Worm (Caenorhabditis elegans): ENCODE data around the gene srj-24.

Gene srj-24

ce11 chrV:722889-723288 is 15.8 kb downstream of the srj-24 start:
- no peak for TF ChIP-seq jun-1 (tag; optimal IDR thresholded peaks at IDR 0.05)
- TF ChIP-seq lsy-12 (tag; optimal IDR thresholded peaks at IDR 0.05): no peak
- TF ChIP-seq daf-12 (tag; optimal IDR thresholded peaks at IDR 0.05): no peak
- TF ChIP-seq nhr-76 (tag; optimal IDR thresholded peaks at IDR 0.05): no peak
- TF ChIP-seq ZK546.5 (tag; optimal IDR thresholded peaks at IDR 0.05): no peak
- no peak for TF ChIP-seq mdl-1 (tag; optimal IDR thresholded peaks at IDR 0.05)
- TF ChIP-seq fos-1 (tag; optimal IDR thresholded peaks at IDR 0.05): no peak
- no peak for TF ChIP-seq nhr-28 (tag; optimal IDR thresholded peaks at IDR 0.05)
- TF ChIP-seq R02D3.7 (tag; optimal IDR thresholded peaks at IDR 0.05): no peak
- no peak for TF ChIP-seq ama-1 (optimal IDR thresholded peaks at IDR 0.05)
- TF ChIP-seq nhr-77 (tag; optimal IDR thresholded peaks at IDR 0.05): no peak
- TF ChIP-seq zag-1 (tag; optimal IDR thresholded peaks at IDR 0.05): no peak
- TF ChIP-seq aly-2 (tag; optimal IDR thresholded peaks at IDR 0.05): no peak
- TF ChIP-seq nhr-11 (tag; optimal IDR thresholded peaks at IDR 0.05): no peak
- TF ChIP-seq nhr-12 (tag; optimal IDR thresholded peaks at IDR 0.05): no peak
- no peak for TF ChIP-seq nhr-23 (tag; optimal IDR thresholded peaks at IDR 0.05)
- TF ChIP-seq ceh-9 (tag; optimal IDR thresholded peaks at IDR 0.05): no peak
- no peak for TF ChIP-seq pqm-1 (tag; optimal IDR thresholded peaks at IDR 0.05)
- TF ChIP-seq lin-39 (tag; optimal IDR thresholded peaks at IDR 0.05): no peak

- TF ChIP-seq elt-2 (tag; optimal IDR thresholded peaks at IDR 0.05) (no peak), pqm-1 (tag; optimal IDR thresholded peaks at IDR 0.05) (no peak), mml-1 (tag; optimal IDR thresholded peaks at IDR 0.05) (no peak), jun-1 (tag; optimal IDR thresholded peaks at IDR 0.05) (no peak)
Measured at ce11 chrV:719731-720130, 18.9 kb downstream of the srj-24 start, which contains the start of gene srbc-40. TSS of gene srbc-40 (minus strand) at chrV:719831.

ce11 chrV:712882-713281 is 25.8 kb downstream of the srj-24 start, which contains the start of gene cyp-33C11:
TSS of gene cyp-33C11 (minus strand) at chrV:712982.
- TF ChIP-seq jun-1 (tag; optimal IDR thresholded peaks at IDR 0.05): no peak
- no peak for TF ChIP-seq aly-2 (tag; optimal IDR thresholded peaks at IDR 0.05)
- no peak for TF ChIP-seq hmg-11 (tag; optimal IDR thresholded peaks at IDR 0.05)
- TF ChIP-seq fkh-10 (GFP tag; optimal IDR thresholded peaks at IDR 0.05): no peak
- TF ChIP-seq nhr-43 (tag; optimal IDR thresholded peaks at IDR 0.05; ENCODE audit: poor library complexity, severe bottlenecking): no peak
- TF ChIP-seq nfya-1 (tag; optimal IDR thresholded peaks at IDR 0.05; ENCODE audit: insufficient read depth): no peak
- TF ChIP-seq elt-1 (tag; optimal IDR thresholded peaks at IDR 0.05): no peak
- no peak for TF ChIP-seq unc-39 (tag; optimal IDR thresholded peaks at IDR 0.05)
- no peak for TF ChIP-seq mdl-1 (tag; optimal IDR thresholded peaks at IDR 0.05)
- TF ChIP-seq pha-4 (tag; optimal IDR thresholded peaks at IDR 0.05): no peak
- no peak for TF ChIP-seq egl-5 (tag; optimal IDR thresholded peaks at IDR 0.05)
- no peak for TF ChIP-seq ztf-11 (tag; optimal IDR thresholded peaks at IDR 0.05)
- TF ChIP-seq pqm-1 (tag; optimal IDR thresholded peaks at IDR 0.05): no peak
- no peak for TF ChIP-seq sea-2 (GFP tag; optimal IDR thresholded peaks at IDR 0.05)

ce11 chrV:708808-709207 is 29.9 kb downstream of the srj-24 start, which contains the start of gene srbc-39:
TSS of gene srbc-39 (plus strand) at chrV:709108.
- TF ChIP-seq zag-1 (tag; optimal IDR thresholded peaks at IDR 0.05): no peak
- TF ChIP-seq ceh-9 (tag; optimal IDR thresholded peaks at IDR 0.05): no peak
- TF ChIP-seq ztf-11 (tag; optimal IDR thresholded peaks at IDR 0.05): no peak
- no peak for TF ChIP-seq nhr-12 (tag; optimal IDR thresholded peaks at IDR 0.05)
- TF ChIP-seq ceh-82 (tag; optimal IDR thresholded peaks at IDR 0.05): no peak
- no peak for TF ChIP-seq elt-3 (tag; optimal IDR thresholded peaks at IDR 0.05)
- TF ChIP-seq elt-1 (tag; optimal IDR thresholded peaks at IDR 0.05): no peak
- no peak for TF ChIP-seq nhr-11 (tag; optimal IDR thresholded peaks at IDR 0.05)
- no peak for TF ChIP-seq nhr-28 (tag; optimal IDR thresholded peaks at IDR 0.05)
- TF ChIP-seq ZK546.5 (tag; optimal IDR thresholded peaks at IDR 0.05): no peak
- no peak for TF ChIP-seq nhr-25 (tag; optimal IDR thresholded peaks at IDR 0.05)
- TF ChIP-seq pqm-1 (tag; optimal IDR thresholded peaks at IDR 0.05): no peak
- TF ChIP-seq egl-27 (tag; optimal IDR thresholded peaks at IDR 0.05): no peak
- no peak for TF ChIP-seq ceh-16 (tag; optimal IDR thresholded peaks at IDR 0.05)
- TF ChIP-seq skn-1 (tag; optimal IDR thresholded peaks at IDR 0.05): no peak

Data from whole organism, L3 larva.